Worm (Caenorhabditis elegans): ENCODE measurements around the gene sre-37.

sre-37 gene

ce11 chrII:12494067-12494477 is 28.4 kb downstream of the sre-37 start:
- 0 out of 2 replicates have a peak, but pooled peaks have one; percentile 4 for TF ChIP-seq cebp-2 (GFP tag; IDR thresholded peaks at IDR 0.05)
- 0 out of 2 replicates have a peak, but pooled peaks have one; percentile 71 for TF ChIP-seq F37B4.10 (GFP tag; IDR thresholded peaks at IDR 0.05)
- TF ChIP-seq zfh-2 (GFP tag; conservative IDR thresholded peaks at IDR 0.05): peak; percentile 74
- TF ChIP-seq ceh-58 (GFP tag; IDR thresholded peaks at IDR 0.05): no peak
- peak; percentile 97 for TF ChIP-seq egrh-3 (GFP tag; IDR thresholded peaks at IDR 0.05)
- TF ChIP-seq B0035.1 (tag; optimal IDR thresholded peaks at IDR 0.05): no peak

- TF ChIP-seq Y53G8AR.9 (GFP tag; conservative IDR thresholded peaks at IDR 0.05): peak; percentile 79
- 0 out of 2 replicates have a peak, but pooled peaks have one; percentile 41 for TF ChIP-seq nfya-2 (GFP tag; IDR thresholded peaks at IDR 0.05)
- peak; percentile 92 for TF ChIP-seq snpc-3.4 (tag; optimal IDR thresholded peaks at IDR 0.05)
- no peak for TF ChIP-seq tbx-9 (tag; optimal IDR thresholded peaks at IDR 0.05; ENCODE audit: borderline replicate concordance)
- peak; percentile 53 for TF ChIP-seq F33H1.4 (GFP tag; IDR thresholded peaks at IDR 0.05)
- TF ChIP-seq aptf-3 (GFP tag; IDR thresholded peaks at IDR 0.05): no peak
- no peak for TF ChIP-seq egrh-3 (GFP tag; IDR thresholded peaks at IDR 0.05)
- peak; percentile 65 for TF ChIP-seq hlh-12 (tag; optimal IDR thresholded peaks at IDR 0.05)
- TF ChIP-seq attf-5 (GFP tag; optimal IDR thresholded peaks at IDR 0.05): peak; percentile 84
- TF ChIP-seq rpc-1 (optimal IDR thresholded peaks at IDR 0.05): peak; percentile 97
- TF ChIP-seq rpc-1 (tag; optimal IDR thresholded peaks at IDR 0.05): peak; percentile 93
- 0 out of 2 replicates have a peak, but pooled peaks have one; percentile 86 for TF ChIP-seq F37B4.10 (GFP tag; IDR thresholded peaks at IDR 0.05)
- no peak for TF ChIP-seq sdz-38 (tag; optimal IDR thresholded peaks at IDR 0.05)
- TF ChIP-seq atf-7 (tag; optimal IDR thresholded peaks at IDR 0.05): peak; percentile 67
- TF ChIP-seq lir-1 (GFP tag; conservative IDR thresholded peaks at IDR 0.05): peak; percentile 58
- TF ChIP-seq madf-3 (GFP tag; IDR thresholded peaks at IDR 0.05): peak; percentile 77; the same call in 1 of the 2 replicates
- peak; percentile 67 for TF ChIP-seq hmg-20 (GFP tag; IDR thresholded peaks at IDR 0.05)
- no peak for TF ChIP-seq akir-1 (GFP tag; optimal IDR thresholded peaks at IDR 0.05)
- TF ChIP-seq ceh-40 (GFP tag; IDR thresholded peaks at IDR 0.05): peak; percentile 82
- no peak for TF ChIP-seq ztf-22 (GFP tag; optimal IDR thresholded peaks at IDR 0.05)
- TF ChIP-seq F57C9.4 (tag; optimal IDR thresholded peaks at IDR 0.05): no peak
- no peak for TF ChIP-seq xnd-1 (tag; optimal IDR thresholded peaks at IDR 0.05)
- no peak for TF ChIP-seq lin-40 (tag; optimal IDR thresholded peaks at IDR 0.05)
- peak; percentile 81 for TF ChIP-seq ztf-18 (tag; optimal IDR thresholded peaks at IDR 0.05)
- peak; percentile 83 for TF ChIP-seq D2030.7 (GFP tag; IDR thresholded peaks at IDR 0.05)
- peak; percentile 88 for TF ChIP-seq mxl-1 (tag; optimal IDR thresholded peaks at IDR 0.05)
- TF ChIP-seq die-1 (tag; optimal IDR thresholded peaks at IDR 0.05): peak; percentile 87
- TF ChIP-seq Y67H2A.10 (GFP tag; conservative IDR thresholded peaks at IDR 0.05): no peak
- TF ChIP-seq cebp-1 (GFP tag; IDR thresholded peaks at IDR 0.05): no peak
- TF ChIP-seq cebp-1 (tag; optimal IDR thresholded peaks at IDR 0.05): peak; percentile 81
- peak; percentile 84 for TF ChIP-seq madf-10 (tag; optimal IDR thresholded peaks at IDR 0.05)
- TF ChIP-seq nhr-179 (tag; optimal IDR thresholded peaks at IDR 0.05): peak; percentile 42
- TF ChIP-seq chd-7 (tag; optimal IDR thresholded peaks at IDR 0.05): peak; percentile 87
- 0 out of 2 replicates have a peak, but pooled peaks have one; percentile 35 for TF ChIP-seq let-526 (GFP tag; IDR thresholded peaks at IDR 0.05)
- TF ChIP-seq F22D6.2 (tag; optimal IDR thresholded peaks at IDR 0.05): peak; percentile 4
- peak; percentile 3 to 56 for TF ChIP-seq let-607 (tag; optimal IDR thresholded peaks at IDR 0.05)
- TF ChIP-seq B0035.1 (tag; optimal IDR thresholded peaks at IDR 0.05): peak; percentile 72
- TF ChIP-seq F57A8.1 (GFP tag; optimal IDR thresholded peaks at IDR 0.05): peak; percentile 43
- no peak for TF ChIP-seq Y79H2A.3 (GFP tag; conservative IDR thresholded peaks at IDR 0.05)
- TF ChIP-seq cebp-2 (GFP tag; IDR thresholded peaks at IDR 0.05): peak; percentile 77; the same call in 1 of the 2 replicates
- TF ChIP-seq hsf-1 (GFP tag; IDR thresholded peaks at IDR 0.05): peak; percentile 52; the same call in 1 of the 2 replicates
- TF ChIP-seq dox-1 (GFP tag; IDR thresholded peaks at IDR 0.05): peak; percentile 95
- TF ChIP-seq snpc-1.3 (tag; optimal IDR thresholded peaks at IDR 0.05; ENCODE audit: insufficient read depth): peak; percentile 87
- peak; percentile 80 for TF ChIP-seq ztf-26 (tag; optimal IDR thresholded peaks at IDR 0.05)
Measured at ce11 chrII:12494556-12495131, 29.0 kb downstream of the sre-37 start, which contains the start of gene col-85. Gene col-85 (minus strand): TSS chrII:12495095.

Data from whole organism, young adult.